Fruit fly (Drosophila melanogaster) whole organism, embryonic: ENCODE results near the gene CG12056.

Experiments
- ATbp ChIP-seq: fragments of 200-800 bp; sonication (Bioruptor generic); optimal IDR thresholded peaks from 2 replicates; lab custom pipeline; 2017; ENCODE audit warnings: missing biosample characterization, mild to moderate bottlenecking, missing genetic modification characterization, missing genetic modification reagents
- BEAF-32 ChIP-seq: fragments of 200-800 bp; sonication (Bioruptor generic); optimal IDR thresholded peaks from 3 replicates; lab custom pipeline; 2017; ENCODE audit warnings: missing biosample characterization, missing genetic modification characterization, mild to moderate bottlenecking, moderate library complexity, missing genetic modification reagents
- Bteb2 ChIP-seq: fragments of 200-800 bp; sonication (Bioruptor generic); optimal IDR thresholded peaks from 2 replicates; lab custom pipeline; 2016; ENCODE audit warnings: missing biosample characterization, missing genetic modification characterization
- CG10462 ChIP-seq: fragments of 200-800 bp; sonication (Bioruptor generic); optimal IDR thresholded peaks from 2 replicates; lab custom pipeline; 2016; ENCODE audit warnings: missing biosample characterization, missing genetic modification characterization
- CG14710 ChIP-seq: fragments of 200-800 bp; sonication (Bioruptor generic); optimal IDR thresholded peaks from 3 replicates; lab custom pipeline; 2019; ENCODE audit warnings: missing biosample characterization, mild to moderate bottlenecking, missing genetic modification characterization, moderate library complexity
- CG15011 ChIP-seq: fragments of 200-800 bp; sonication (Bioruptor generic); optimal IDR thresholded peaks from 3 replicates; lab custom pipeline; 2018; ENCODE audit warnings: missing biosample characterization, mild to moderate bottlenecking, missing genetic modification characterization
- CG18599 ChIP-seq: fragments of 200-800 bp; sonication (Bioruptor generic); optimal IDR thresholded peaks from 3 replicates; lab custom pipeline; 2017; ENCODE audit warnings: missing biosample characterization, missing genetic modification characterization, mild to moderate bottlenecking, moderate library complexity, missing genetic modification reagents
- CG2875 ChIP-seq: fragments of 200-800 bp; sonication (Bioruptor generic); optimal IDR thresholded peaks from 2 replicates; lab custom pipeline; 2017; ENCODE audit warnings: missing biosample characterization, mild to moderate bottlenecking, missing genetic modification characterization, missing genetic modification reagents
- CG31224 ChIP-seq: fragments of 200-800 bp; sonication (Bioruptor generic); IDR thresholded peaks from 2 replicates; pipeline ENCODE4 v1.3.6; 2022; ENCODE audit warnings: missing biosample characterization, missing genetic modification characterization
- CG31388 ChIP-seq: fragments of 200-800 bp; sonication (Bioruptor generic); optimal IDR thresholded peaks from 2 replicates; lab custom pipeline; 2016; ENCODE audit warnings: missing biosample characterization, missing genetic modification characterization
- CG5180 ChIP-seq: fragments of 200-800 bp; sonication (Bioruptor generic); optimal IDR thresholded peaks from 3 replicates; lab custom pipeline; 2017; ENCODE audit warnings: missing biosample characterization, missing genetic modification characterization, mild to moderate bottlenecking, moderate library complexity, missing genetic modification reagents
- CG6272 ChIP-seq: fragments of 200-800 bp; sonication (Bioruptor generic); IDR thresholded peaks from 2 replicates; pipeline ENCODE4 v1.3.6; 2022; ENCODE audit warnings: missing biosample characterization, missing genetic modification characterization
- CG9437 ChIP-seq: fragments of 200-800 bp; sonication (Bioruptor generic); optimal IDR thresholded peaks from 2 replicates; lab custom pipeline; 2018; ENCODE audit warnings: missing biosample characterization, mild to moderate bottlenecking, missing genetic modification characterization
- CG9609 ChIP-seq: fragments of 200-800 bp; sonication (Bioruptor generic); optimal IDR thresholded peaks from 3 replicates; lab custom pipeline; 2016; ENCODE audit warnings: missing biosample characterization, missing genetic modification characterization
- D19B ChIP-seq: fragments of 200-800 bp; sonication (Bioruptor generic); optimal IDR thresholded peaks from 2 replicates; lab custom pipeline; 2017; ENCODE audit warnings: missing biosample characterization, mild to moderate bottlenecking, missing genetic modification characterization
- Dll ChIP-seq: fragments of 200-800 bp; sonication (Bioruptor generic); IDR thresholded peaks from 4 replicates; pipeline ENCODE4 v1.3.6; 2022; ENCODE audit warnings: missing biosample characterization, missing genetic modification characterization; ENCODE audit not compliant: partially characterized antibody
- Dref ChIP-seq: fragments of 200-800 bp; sonication (Bioruptor generic); IDR thresholded peaks from 2 replicates; pipeline ENCODE4 v1.3.6; 2022; ENCODE audit warnings: missing biosample characterization, missing genetic modification characterization
- Elba2 ChIP-seq: fragments of 200-800 bp; sonication (Bioruptor generic); optimal IDR thresholded peaks from 3 replicates; lab custom pipeline; 2016; ENCODE audit warnings: missing biosample characterization, missing genetic modification characterization
- H2.0 ChIP-seq: fragments of 200-800 bp; sonication (Bioruptor generic); IDR thresholded peaks from 2 replicates; pipeline ENCODE4 v1.3.6; 2022; ENCODE audit warnings: missing biosample characterization, missing genetic modification characterization
- HLH3B ChIP-seq: fragments of 200-800 bp; sonication (Bioruptor generic); IDR thresholded peaks from 2 replicates; pipeline ENCODE4 v1.3.6; 2022; ENCODE audit warnings: missing biosample characterization, missing genetic modification characterization
- HLH54F ChIP-seq: fragments of 200-800 bp; sonication (Bioruptor generic); optimal IDR thresholded peaks from 3 replicates; lab custom pipeline; 2016; ENCODE audit warnings: missing biosample characterization, missing genetic modification characterization
- Mad ChIP-seq: fragments of 200-800 bp; sonication (Bioruptor generic); optimal IDR thresholded peaks from 2 replicates; lab custom pipeline; 2016; ENCODE audit warnings: missing biosample characterization, missing genetic modification characterization
- Max ChIP-seq: fragments of 200-800 bp; sonication (Bioruptor generic); optimal IDR thresholded peaks from 2 replicates; lab custom pipeline; 2016; ENCODE audit warnings: missing biosample characterization, mild to moderate bottlenecking, missing genetic modification characterization
- Med ChIP-seq: fragments of 200-800 bp; sonication (Bioruptor generic); peaks from one replicate; lab custom pipeline; 2016; ENCODE audit warnings: missing biosample characterization, missing genetic modification characterization, mild to moderate bottlenecking, inconsistent platforms, moderate library complexity
- Opbp ChIP-seq: fragments of 200-800 bp; sonication (Bioruptor generic); IDR thresholded peaks from 3 replicates; pipeline ENCODE4 v1.3.6; 2022; ENCODE audit warnings: missing biosample characterization, missing genetic modification characterization; ENCODE audit not compliant: partially characterized antibody
- Rx ChIP-seq: fragments of 200-800 bp; sonication (Bioruptor generic); IDR thresholded peaks from 2 replicates; pipeline ENCODE4 v1.3.6; 2022; ENCODE audit warnings: missing biosample characterization, missing genetic modification characterization
- Sox102F ChIP-seq: fragments of 200-800 bp; sonication (Bioruptor generic); optimal IDR thresholded peaks from 2 replicates; lab custom pipeline; 2018; ENCODE audit warnings: missing biosample characterization, mild to moderate bottlenecking, missing genetic modification characterization, moderate library complexity
- btn ChIP-seq: fragments of 200-800 bp; sonication (Bioruptor generic); optimal IDR thresholded peaks from 2 replicates; lab custom pipeline; 2016; ENCODE audit warnings: missing biosample characterization, missing genetic modification characterization
- ci ChIP-seq: fragments of 200-800 bp; sonication (Bioruptor generic); IDR thresholded peaks from 3 replicates; pipeline ENCODE4 v1.3.6; 2022; ENCODE audit warnings: missing biosample characterization, missing genetic modification characterization
- corto ChIP-seq: fragments of 200-800 bp; sonication (Bioruptor generic); optimal IDR thresholded peaks from 2 replicates; lab custom pipeline; 2016; ENCODE audit warnings: missing biosample characterization, mild to moderate bottlenecking, missing genetic modification characterization, moderate library complexity
- cwo ChIP-seq: fragments of 200-800 bp; sonication (Bioruptor generic); optimal IDR thresholded peaks from 3 replicates; lab custom pipeline; 2017; ENCODE audit warnings: missing biosample characterization, missing genetic modification characterization, mild to moderate bottlenecking, moderate library complexity, missing genetic modification reagents
- ewg ChIP-seq: fragments of 200-800 bp; sonication (Bioruptor generic); optimal IDR thresholded peaks from 3 replicates; lab custom pipeline; 2017; ENCODE audit warnings: mild to moderate bottlenecking, missing biosample characterization, missing genetic modification reagents, missing genetic modification characterization
- fd3F ChIP-seq: fragments of 200-800 bp; sonication (Bioruptor generic); optimal IDR thresholded peaks from 2 replicates; lab custom pipeline; 2018; ENCODE audit warnings: missing biosample characterization, mild to moderate bottlenecking, missing genetic modification characterization, moderate library complexity
- grau ChIP-seq: fragments of 200-800 bp; optimal IDR thresholded peaks from 3 replicates; lab custom pipeline; 2019; ENCODE audit warnings: missing biosample characterization, mild to moderate bottlenecking, missing genetic modification characterization, moderate library complexity
- gt ChIP-seq: fragments of 200-800 bp; sonication (Bioruptor generic); IDR thresholded peaks from 2 replicates; pipeline ENCODE4 v1.3.6; 2022; ENCODE audit warnings: missing biosample characterization, missing genetic modification characterization
- her ChIP-seq: fragments of 200-800 bp; sonication (Bioruptor generic); optimal IDR thresholded peaks from 2 replicates; lab custom pipeline; 2016; ENCODE audit warnings: missing biosample characterization, missing genetic modification characterization
- kay ChIP-seq: fragments of 200-800 bp; sonication (Bioruptor generic); optimal IDR thresholded peaks from 2 replicates; lab custom pipeline; 2016; ENCODE audit warnings: missing biosample characterization, missing genetic modification characterization
- knrl ChIP-seq: fragments of 200-800 bp; sonication (Bioruptor generic); IDR thresholded peaks from 3 replicates; pipeline ENCODE4 v1.3.6; 2022; ENCODE audit warnings: missing biosample characterization, missing genetic modification characterization; ENCODE audit not compliant: partially characterized antibody
- mam ChIP-seq: fragments of 200-800 bp; sonication (Bioruptor generic); optimal IDR thresholded peaks from 3 replicates; lab custom pipeline; 2016; ENCODE audit warnings: missing biosample characterization, missing genetic modification characterization
- mld ChIP-seq: fragments of 200-800 bp; sonication (Bioruptor generic); IDR thresholded peaks from 3 replicates; pipeline ENCODE4 v1.3.6; 2022; ENCODE audit warnings: missing biosample characterization, missing genetic modification characterization; ENCODE audit not compliant: partially characterized antibody
- p53 ChIP-seq: fragments of 200-800 bp; sonication (Bioruptor generic); optimal IDR thresholded peaks from 2 replicates; lab custom pipeline; 2016; ENCODE audit warnings: missing biosample characterization, missing genetic modification characterization
- pros ChIP-seq: fragments of 200-800 bp; sonication (Bioruptor generic); optimal IDR thresholded peaks from 3 replicates; lab custom pipeline; 2019; ENCODE audit warnings: missing biosample characterization, mild to moderate bottlenecking, missing genetic modification characterization, moderate library complexity
- pzg ChIP-seq: fragments of 200-800 bp; sonication (Bioruptor generic); optimal IDR thresholded peaks from 3 replicates; lab custom pipeline; 2018; ENCODE audit warnings: missing biosample characterization, mild to moderate bottlenecking, missing genetic modification characterization, moderate library complexity
- run ChIP-seq: fragments of 200-800 bp; sonication (Bioruptor generic); optimal IDR thresholded peaks from 3 replicates; lab custom pipeline; 2018; ENCODE audit warnings: missing biosample characterization, mild to moderate bottlenecking, missing genetic modification characterization
- tgo ChIP-seq: fragments of 200-800 bp; sonication (Bioruptor generic); IDR thresholded peaks from 3 replicates; pipeline ENCODE4 v1.3.6; 2022; ENCODE audit warnings: missing biosample characterization, missing genetic modification characterization
- tll ChIP-seq, 2 experiments: fragments of 200-800 bp in 1 of 2; fragments of >200 bp in 1 of 2; sonication (Bioruptor generic) in 1 of 2; optimal IDR thresholded peaks; 2 replicates each; lab custom pipeline; 2017 to 2019; ENCODE audit warnings: missing biosample characterization in 2 of 2, missing genetic modification characterization in 2 of 2, mild to moderate bottlenecking in 1 of 2, moderate library complexity in 1 of 2
- ttk ChIP-seq: fragments of 200-800 bp; sonication (Bioruptor generic); IDR thresholded peaks from 2 replicates; pipeline ENCODE4 v2.1.2; 2022; ENCODE audit warnings: missing biosample characterization, missing genetic modification characterization
- unc-4 ChIP-seq: fragments of 200-800 bp; sonication (Bioruptor generic); IDR thresholded peaks from 2 replicates; pipeline ENCODE4 v1.3.6; 2022; ENCODE audit warnings: missing biosample characterization, missing genetic modification characterization; ENCODE audit not compliant: partially characterized antibody
- unpg ChIP-seq: fragments of 200-800 bp; sonication (Bioruptor generic); optimal IDR thresholded peaks from 3 replicates; lab custom pipeline; 2018; ENCODE audit warnings: missing biosample characterization, mild to moderate bottlenecking, missing genetic modification characterization, moderate library complexity
- zen ChIP-seq: fragments of 200-800 bp; sonication (Bioruptor generic); optimal IDR thresholded peaks from 3 replicates; lab custom pipeline; 2018; ENCODE audit warnings: missing biosample characterization, mild to moderate bottlenecking, missing genetic modification characterization, moderate library complexity

The CG12056 gene

DNA sequence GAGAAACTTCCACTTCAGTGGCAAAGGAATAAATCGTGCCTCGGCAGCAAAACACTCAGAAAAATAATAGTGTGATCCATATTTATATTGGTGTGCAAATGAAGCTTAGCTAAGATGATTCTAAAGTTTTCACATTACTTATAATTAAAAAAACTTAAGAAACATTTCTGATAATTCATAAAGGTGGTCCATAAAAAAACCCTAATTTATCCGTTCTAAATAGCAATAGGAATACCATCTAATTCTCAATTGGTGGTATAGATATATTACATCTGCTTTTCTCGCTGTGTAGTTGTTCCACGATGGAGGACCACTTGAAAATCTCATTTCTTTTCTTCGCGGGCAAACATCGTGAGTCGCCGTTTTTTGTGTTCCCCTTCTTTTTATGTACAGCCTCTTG is 37.3 kb upstream of the CG12056 start (continued):
- TF ChIP-seq grau (peak; percentile 61), Elba2 (GFP tag; lab: Kevin White, UChicago) (no peak), Med (GFP tag; lab: Kevin White, UChicago) (peak; percentile 63), knrl (GFP tag; lab: Robert Waterston, UW) (no peak), HLH3B (GFP tag; lab: Robert Waterston, UW) (peak; percentile 54), pros (peak; percentile 66), ci (GFP tag; lab: Robert Waterston, UW) (0 out of 3 replicates have a peak, but pooled peaks have one; percentile 12), HLH54F (GFP tag; lab: Kevin White, UChicago) (peak; percentile 24), kay (GFP tag; lab: Kevin White, UChicago) (no peak), CG5180 (GFP tag; lab: Kevin White, UChicago) (no peak), p53 (GFP tag; lab: Kevin White, UChicago) (no peak), CG15011 (GFP tag; lab: Kevin White, UChicago) (peak; percentile 58), Dref (GFP tag; lab: Robert Waterston, UW) (no peak), CG18599 (GFP tag; lab: Kevin White, UChicago) (peak; percentile 77), ttk (no peak; the same call in 1 of the 2 replicates), unpg (GFP tag; lab: Kevin White, UChicago) (peak; percentile 55), cwo (peak; percentile 50), run (tag; lab: Kevin White, UChicago) (no peak), CG6272 (no peak), Bteb2 (GFP tag; lab: Kevin White, UChicago) (peak; percentile 44), Mad (GFP tag; lab: Kevin White, UChicago) (no peak), unc-4 (GFP tag; lab: Robert Waterston, UW) (no peak), ATbp (GFP tag; lab: Kevin White, UChicago) (peak; percentile 45), H2.0 (GFP tag; lab: Robert Waterston, UW) (no peak), ewg (GFP tag; lab: Kevin White, UChicago) (no peak), Dll (GFP tag; lab: Robert Waterston, UW) (no peak), Rx (GFP tag; lab: Robert Waterston, UW) (no peak), mld (no peak), CG9437 (no peak), gt (GFP tag; lab: Robert Waterston, UW) (no peak), fd3F (GFP tag; lab: Kevin White, UChicago) (peak; percentile 15), Opbp (GFP tag; lab: Robert Waterston, UW) (no peak), BEAF-32 (no peak), tll (GFP tag; optimal IDR thresholded peaks at IDR 0.05; lab: Kevin White, UChicago) (no peak), CG9609 (no peak), CG31224 (peak; percentile 24; the same call in 1 of the 2 replicates), CG14710 (peak; percentile 73), Max (GFP tag; lab: Kevin White, UChicago) (peak; percentile 46), CG2875 (no peak), pzg (GFP tag; lab: Kevin White, UChicago) (no peak), btn (no peak), tgo (GFP tag; lab: Robert Waterston, UW) (peak; percentile 25; the same call in 1 of the 3 replicates), zen (tag; lab: Kevin White, UChicago) (peak; percentile 42), D19B (peak; percentile 29), CG10462 (GFP tag; lab: Kevin White, UChicago) (no peak), CG31388 (GFP tag; lab: Kevin White, UChicago) (no peak), corto (GFP tag; lab: Kevin White, UChicago) (peak; percentile 59), Sox102F (peak; percentile 65), her (no peak), mam (GFP tag; lab: Kevin White, UChicago) (peak; percentile 40)
